Fruit fly (Drosophila melanogaster) whole organism, embryonic: ENCODE measurements around the gene CG43095.

Experiments
- B-H1 ChIP-seq: fragments of 200-800 bp; sonication (Bioruptor generic); IDR thresholded peaks from 3 replicates; pipeline ENCODE4 v1.3.6; 2022; ENCODE audit warnings: missing biosample characterization, missing genetic modification characterization
- BEAF-32 ChIP-seq: fragments of 200-800 bp; sonication (Bioruptor generic); optimal IDR thresholded peaks from 3 replicates; lab custom pipeline; 2017; ENCODE audit warnings: missing biosample characterization, missing genetic modification characterization, mild to moderate bottlenecking, moderate library complexity, missing genetic modification reagents
- BtbVII ChIP-seq: fragments of 200-800 bp; sonication (Bioruptor generic); optimal IDR thresholded peaks from 3 replicates; lab custom pipeline; 2017; ENCODE audit warnings: missing biosample characterization, mild to moderate bottlenecking, missing genetic modification characterization
- CG12219 ChIP-seq: fragments of 200-800 bp; sonication (Bioruptor generic); optimal IDR thresholded peaks from 3 replicates; lab custom pipeline; 2018; ENCODE audit warnings: missing biosample characterization, mild to moderate bottlenecking, missing genetic modification characterization
- CG12391 ChIP-seq: fragments of 200-800 bp; sonication (Bioruptor generic); optimal IDR thresholded peaks from 3 replicates; lab custom pipeline; 2018; ENCODE audit warnings: missing biosample characterization, mild to moderate bottlenecking, missing genetic modification characterization, moderate library complexity
- CG13123 ChIP-seq: fragments of 200-800 bp; sonication (Bioruptor generic); optimal IDR thresholded peaks from 2 replicates; lab custom pipeline; 2016; ENCODE audit warnings: missing biosample characterization, missing genetic modification characterization
- CG14965 ChIP-seq: fragments of 200-800 bp; sonication (Bioruptor generic); optimal IDR thresholded peaks from 2 replicates; lab custom pipeline; 2016; ENCODE audit warnings: missing biosample characterization, missing genetic modification characterization, borderline replicate concordance
- CG1529 ChIP-seq: fragments of 200-800 bp; sonication (Bioruptor generic); optimal IDR thresholded peaks from 3 replicates; lab custom pipeline; 2018; ENCODE audit warnings: missing biosample characterization, missing genetic modification characterization
- CG18011 ChIP-seq: fragments of 200-800 bp; sonication (Bioruptor generic); optimal IDR thresholded peaks from 2 replicates; lab custom pipeline; 2017; ENCODE audit warnings: missing biosample characterization, missing genetic modification characterization, mild to moderate bottlenecking, moderate library complexity, missing genotype
- CG31224 ChIP-seq: fragments of 200-800 bp; sonication (Bioruptor generic); IDR thresholded peaks from 2 replicates; pipeline ENCODE4 v1.3.6; 2022; ENCODE audit warnings: missing biosample characterization, missing genetic modification characterization
- CG32532 ChIP-seq: fragments of 200-800 bp; sonication (Bioruptor generic); IDR thresholded peaks from 2 replicates; pipeline ENCODE4 v1.3.6; 2022; ENCODE audit warnings: missing biosample characterization, missing genetic modification characterization
- CG34376 ChIP-seq: fragments of 200-800 bp; sonication (Bioruptor generic); optimal IDR thresholded peaks from 2 replicates; lab custom pipeline; 2018; ENCODE audit warnings: missing biosample characterization, mild to moderate bottlenecking, missing genetic modification characterization
- CG34422 ChIP-seq: fragments of 200-800 bp; sonication (Bioruptor generic); IDR thresholded peaks from 3 replicates; pipeline ENCODE4 v1.3.6; 2022; ENCODE audit warnings: missing biosample characterization, missing genetic modification characterization
- CG4730 ChIP-seq: fragments of 200-800 bp; sonication (Bioruptor generic); IDR thresholded peaks from 2 replicates; pipeline ENCODE4 v1.3.6; 2022; ENCODE audit warnings: missing biosample characterization, missing genetic modification characterization
- CG6854 ChIP-seq: fragments of 200-800 bp; sonication (Bioruptor generic); optimal IDR thresholded peaks from 3 replicates; lab custom pipeline; 2017; ENCODE audit warnings: missing biosample characterization, mild to moderate bottlenecking, missing genetic modification characterization
- CG7745 ChIP-seq: fragments of 200-800 bp; sonication (Bioruptor generic); optimal IDR thresholded peaks from 2 replicates; lab custom pipeline; 2018; ENCODE audit warnings: missing biosample characterization, mild to moderate bottlenecking, missing genetic modification characterization, moderate library complexity
- CG9817 ChIP-seq: fragments of 200-800 bp; sonication (Bioruptor generic); optimal IDR thresholded peaks from 2 replicates; lab custom pipeline; 2018; ENCODE audit warnings: missing biosample characterization, mild to moderate bottlenecking, missing genetic modification characterization, moderate library complexity
- CTCF ChIP-seq: fragments of 200-800 bp; sonication (Bioruptor generic); optimal IDR thresholded peaks from 2 replicates; lab custom pipeline; 2017; ENCODE audit warnings: missing biosample characterization, mild to moderate bottlenecking, missing genetic modification characterization, moderate library complexity
- Chrac-16 ChIP-seq: fragments of 200-800 bp; sonication (Bioruptor generic); optimal IDR thresholded peaks from 3 replicates; lab custom pipeline; 2016; ENCODE audit warnings: missing biosample characterization, missing genetic modification characterization
- Deaf1 ChIP-seq: fragments of 200-800 bp; optimal IDR thresholded peaks from 3 replicates; lab custom pipeline; 2019; ENCODE audit warnings: missing biosample characterization, mild to moderate bottlenecking, missing genetic modification characterization, moderate library complexity
- Dfd ChIP-seq, 2 experiments: fragments of >200 bp; optimal IDR thresholded peaks; 2 replicates each; lab custom pipeline; 2017; ENCODE audit warnings: missing biosample characterization in 2 of 2, missing genetic modification characterization in 2 of 2
- ERR ChIP-seq: fragments of 200-800 bp; sonication (Bioruptor generic); optimal IDR thresholded peaks from 2 replicates; lab custom pipeline; 2016; ENCODE audit warnings: missing biosample characterization, missing genetic modification characterization
- Fer1 ChIP-seq: fragments of 200-800 bp; sonication (Bioruptor generic); optimal IDR thresholded peaks from 2 replicates; lab custom pipeline; 2017; ENCODE audit warnings: missing biosample characterization, mild to moderate bottlenecking, missing genetic modification characterization
- H15 ChIP-seq: fragments of 200-800 bp; sonication (Bioruptor generic); IDR thresholded peaks from 3 replicates; pipeline ENCODE4 v1.3.6; 2022; ENCODE audit warnings: missing biosample characterization, missing genetic modification characterization
- HHEX ChIP-seq: fragments of 200-800 bp; sonication (Bioruptor generic); optimal IDR thresholded peaks from 3 replicates; lab custom pipeline; 2017; ENCODE audit warnings: missing biosample characterization, mild to moderate bottlenecking, missing genetic modification characterization, missing genetic modification reagents
- HmgD ChIP-seq: fragments of 200-800 bp; sonication (Bioruptor generic); optimal IDR thresholded peaks from 3 replicates; lab custom pipeline; 2016; ENCODE audit warnings: missing biosample characterization, missing genetic modification characterization
- HmgZ ChIP-seq: fragments of 200-800 bp; sonication (Bioruptor generic); optimal IDR thresholded peaks from 2 replicates; lab custom pipeline; 2018; ENCODE audit warnings: missing biosample characterization, mild to moderate bottlenecking, missing genetic modification characterization
- Hmx ChIP-seq: fragments of 200-800 bp; sonication (Bioruptor generic); optimal IDR thresholded peaks from 2 replicates; lab custom pipeline; 2016; ENCODE audit warnings: missing biosample characterization, missing genetic modification characterization
- Neu2 ChIP-seq: fragments of 200-800 bp; sonication (Bioruptor generic); optimal IDR thresholded peaks from 3 replicates; lab custom pipeline; 2016; ENCODE audit warnings: missing biosample characterization, missing genetic modification characterization, borderline replicate concordance
- Pdp1 ChIP-seq, 2 experiments: fragments of 200-800 bp; sonication (Bioruptor generic); optimal IDR thresholded peaks; 3 replicates each; lab custom pipeline; 2016; ENCODE audit warnings: missing biosample characterization in 2 of 2, missing genetic modification characterization in 2 of 2, mild to moderate bottlenecking in 1 of 2, moderate library complexity in 1 of 2
- Rfx ChIP-seq: fragments of 200-800 bp; sonication (Bioruptor generic); IDR thresholded peaks from 2 replicates; pipeline ENCODE4 v1.3.6; 2022; ENCODE audit warnings: missing biosample characterization, missing genetic modification characterization
- Scr ChIP-seq: fragments of 200-800 bp; sonication (Bioruptor generic); IDR thresholded peaks from 2 replicates; pipeline ENCODE4 v1.3.6; 2022; ENCODE audit warnings: missing biosample characterization, missing genetic modification characterization; ENCODE audit not compliant: partially characterized antibody
- Spps ChIP-seq: fragments of 200-800 bp; sonication (Bioruptor generic); optimal IDR thresholded peaks from 2 replicates; lab custom pipeline; 2018; ENCODE audit warnings: missing biosample characterization, mild to moderate bottlenecking, missing genetic modification characterization
- YL-1 ChIP-seq: fragments of 200-800 bp; sonication (Bioruptor generic); optimal IDR thresholded peaks from 3 replicates; lab custom pipeline; 2017; ENCODE audit warnings: missing biosample characterization, mild to moderate bottlenecking, missing genetic modification characterization
- al ChIP-seq: fragments of 200-800 bp; sonication (Bioruptor generic); IDR thresholded peaks from 2 replicates; pipeline ENCODE4 v1.3.6; 2022; ENCODE audit warnings: missing biosample characterization, missing genetic modification characterization
- ara ChIP-seq: fragments of 200-800 bp; sonication (Bioruptor generic); IDR thresholded peaks from 2 replicates; pipeline ENCODE4 v1.3.6; 2022; ENCODE audit warnings: missing biosample characterization, missing genetic modification characterization
- ase ChIP-seq: fragments of 200-800 bp; sonication (Bioruptor generic); IDR thresholded peaks from 3 replicates; pipeline ENCODE4 v1.3.6; 2022; ENCODE audit warnings: missing biosample characterization, missing genetic modification characterization
- bowl ChIP-seq: fragments of 200-800 bp; sonication (Bioruptor generic); IDR thresholded peaks from 2 replicates; pipeline ENCODE4 v1.3.6; 2022; ENCODE audit warnings: missing biosample characterization, missing genetic modification characterization
- cad ChIP-seq: fragments of >200 bp; optimal IDR thresholded peaks from 2 replicates; lab custom pipeline; 2017; ENCODE audit warnings: missing biosample characterization, missing genetic modification characterization
- cg ChIP-seq: fragments of 200-800 bp; sonication (Bioruptor generic); optimal IDR thresholded peaks from 3 replicates; lab custom pipeline; 2019; ENCODE audit warnings: missing biosample characterization, mild to moderate bottlenecking, missing genetic modification characterization, moderate library complexity
- crol ChIP-seq: fragments of 200-800 bp; sonication (Bioruptor generic); IDR thresholded peaks from 2 replicates; pipeline ENCODE4 v1.3.6; 2022; ENCODE audit warnings: missing biosample characterization, missing genetic modification characterization
- fd102C ChIP-seq: fragments of 200-800 bp; sonication (Bioruptor generic); optimal IDR thresholded peaks from 2 replicates; lab custom pipeline; 2018; ENCODE audit warnings: missing biosample characterization, mild to moderate bottlenecking, missing genetic modification characterization, moderate library complexity
- grn ChIP-seq: fragments of 200-800 bp; sonication (Bioruptor generic); optimal IDR thresholded peaks from 3 replicates; lab custom pipeline; 2017; ENCODE audit warnings: missing biosample characterization, missing genetic modification characterization
- nerfin-1 ChIP-seq: fragments of 200-800 bp; sonication (Bioruptor generic); optimal IDR thresholded peaks from 3 replicates; lab custom pipeline; 2019; ENCODE audit warnings: missing biosample characterization, mild to moderate bottlenecking, missing genetic modification characterization, moderate library complexity
- onecut ChIP-seq: fragments of 200-800 bp; sonication (Bioruptor generic); IDR thresholded peaks from 2 replicates; pipeline ENCODE4 v1.3.6; 2022; ENCODE audit warnings: missing biosample characterization, missing genetic modification characterization
- pb ChIP-seq: fragments of 200-800 bp; sonication (Bioruptor generic); optimal IDR thresholded peaks from 3 replicates; lab custom pipeline; 2016; ENCODE audit warnings: missing biosample characterization, missing genetic modification characterization
- pita ChIP-seq: fragments of 200-800 bp; sonication (Bioruptor generic); optimal IDR thresholded peaks from 2 replicates; lab custom pipeline; 2017; ENCODE audit warnings: missing biosample characterization, mild to moderate bottlenecking, missing genetic modification characterization
- ranshi ChIP-seq: fragments of 200-800 bp; sonication (Bioruptor generic); IDR thresholded peaks from 2 replicates; pipeline ENCODE4 v1.3.6; 2022; ENCODE audit warnings: missing biosample characterization, missing genetic modification characterization
- ro ChIP-seq: fragments of 200-800 bp; sonication (Bioruptor generic); IDR thresholded peaks from 2 replicates; pipeline ENCODE4 v1.3.6; 2022; ENCODE audit warnings: missing biosample characterization, missing genetic modification characterization
- sens-2 ChIP-seq: fragments of 200-800 bp; sonication (Bioruptor generic); IDR thresholded peaks from 2 replicates; pipeline ENCODE4 v1.3.6; 2022; ENCODE audit warnings: missing biosample characterization, missing genetic modification characterization
- tll ChIP-seq, 2 experiments: fragments of 200-800 bp in 1 of 2; fragments of >200 bp in 1 of 2; sonication (Bioruptor generic) in 1 of 2; optimal IDR thresholded peaks; 2 replicates each; lab custom pipeline; 2017 to 2019; ENCODE audit warnings: missing biosample characterization in 2 of 2, missing genetic modification characterization in 2 of 2, mild to moderate bottlenecking in 1 of 2, moderate library complexity in 1 of 2
- trh ChIP-seq: fragments of 200-800 bp; sonication (Bioruptor generic); optimal IDR thresholded peaks from 2 replicates; lab custom pipeline; 2016; ENCODE audit warnings: missing biosample characterization, missing genetic modification characterization
- vvl ChIP-seq: fragments of 200-800 bp; sonication (Bioruptor generic); IDR thresholded peaks from 2 replicates; pipeline ENCODE4 v1.3.6; 2022; ENCODE audit warnings: missing biosample characterization, missing genetic modification characterization

The CG43095 gene

dm6 chr3R:22745432-22745831 lies 26.1 kb downstream of the CG43095 start, which contains the start of the genes vret and HP1c (continued):
- no peak for TF ChIP-seq CG7745 (tag; lab: Kevin White, UChicago)
- TF ChIP-seq B-H1 (GFP tag; lab: Robert Waterston, UW), result no peak
- TF ChIP-seq Dfd (GFP tag; optimal IDR thresholded peaks at IDR 0.05; lab: Kevin White, UChicago), result no peak
- TF ChIP-seq CG14965, result no peak
- TF ChIP-seq CG13123 (GFP tag; lab: Kevin White, UChicago), result no peak
- no peak for TF ChIP-seq tll (GFP tag; optimal IDR thresholded peaks at IDR 0.05; lab: Kevin White, UChicago)
- peak; percentile 31; the same call in 1 of the 3 replicates for TF ChIP-seq CG34422
- TF ChIP-seq CG32532 (GFP tag; lab: Robert Waterston, UW), result no peak
- peak; percentile 42 for TF ChIP-seq CTCF (GFP tag; lab: Kevin White, UChicago)
- no peak for TF ChIP-seq Fer1
- TF ChIP-seq CG9817, result no peak
- no peak for TF ChIP-seq ara (GFP tag; lab: Robert Waterston, UW)
- no peak for TF ChIP-seq CG18011
- TF ChIP-seq cad, result no peak
- TF ChIP-seq HmgZ, result peak; percentile 32
- no peak for TF ChIP-seq CG31224
- no peak for TF ChIP-seq grn (GFP tag; lab: Kevin White, UChicago)
- TF ChIP-seq ro, result no peak
- no peak for TF ChIP-seq Hmx (GFP tag; lab: Kevin White, UChicago)
- no peak for TF ChIP-seq Neu2 (GFP tag; lab: Kevin White, UChicago)
- peak; percentile 46 for TF ChIP-seq BEAF-32 (GFP tag; lab: Kevin White, UChicago)
- TF ChIP-seq CG12219 (GFP tag; lab: Kevin White, UChicago), result no peak
- no peak for TF ChIP-seq Spps (tag; lab: Kevin White, UChicago)
- no peak for TF ChIP-seq CG34376 (GFP tag; lab: Kevin White, UChicago)
- TF ChIP-seq al, result no peak
- TF ChIP-seq crol (GFP tag; lab: Robert Waterston, UW), result no peak
- TF ChIP-seq YL-1 (GFP tag; lab: Kevin White, UChicago), result peak; percentile 10
- TF ChIP-seq pb (GFP tag; lab: Kevin White, UChicago), result no peak
- no peak for TF ChIP-seq cg (GFP tag; lab: Kevin White, UChicago)
- TF ChIP-seq CG1529 (GFP tag; lab: Kevin White, UChicago), result no peak
- no peak for TF ChIP-seq Deaf1 (tag; lab: Kevin White, UChicago)
- no peak for TF ChIP-seq HmgD
- TF ChIP-seq trh (GFP tag; lab: Kevin White, UChicago), result no peak
- no peak for TF ChIP-seq ase
- TF ChIP-seq sens-2 (GFP tag; lab: Robert Waterston, UW), result no peak
- no peak for TF ChIP-seq nerfin-1 (tag; lab: Kevin White, UChicago)
- no peak for TF ChIP-seq BtbVII (GFP tag; lab: Kevin White, UChicago)
- no peak for TF ChIP-seq Chrac-16 (GFP tag; lab: Kevin White, UChicago)
- TF ChIP-seq bowl (GFP tag; lab: Robert Waterston, UW), result no peak
- no peak for TF ChIP-seq Pdp1 (GFP tag; optimal IDR thresholded peaks at IDR 0.05; lab: Kevin White, UChicago)
- no peak for TF ChIP-seq CG4730
- no peak for TF ChIP-seq fd102C (GFP tag; lab: Kevin White, UChicago)
- no peak for TF ChIP-seq pita (GFP tag; lab: Kevin White, UChicago)
- no peak for TF ChIP-seq H15 (GFP tag; lab: Robert Waterston, UW)
- no peak for TF ChIP-seq vvl (GFP tag; lab: Robert Waterston, UW)
- peak; percentile 38; the same call in 1 of the 2 replicates for TF ChIP-seq Scr (GFP tag; lab: Robert Waterston, UW)
- TF ChIP-seq onecut, result no peak
- TF ChIP-seq Rfx (GFP tag; lab: Robert Waterston, UW), result no peak
- no peak for TF ChIP-seq HHEX (GFP tag; lab: Kevin White, UChicago)
- no peak for TF ChIP-seq ranshi (GFP tag; lab: Robert Waterston, UW)
- TF ChIP-seq ERR (GFP tag; lab: Kevin White, UChicago), result no peak
- no peak for TF ChIP-seq CG6854 (GFP tag; lab: Kevin White, UChicago)
- no peak for TF ChIP-seq CG12391
